Worm (Caenorhabditis elegans) whole organism, L4 larva: Measurements from ENCODE around the gene mam-2.
"Not testable (repeated sequence)": the region's sequence is repeated elsewhere in the genome, so short reads cannot be mapped to it uniquely, and the experiment has no call there.

Experiments
- F44E2.7 ChIP-seq: fragments of 200-800 bp; sonication (Bioruptor generic); IDR thresholded peaks from 2 replicates; pipeline ENCODE4 v2.1.2; 2022; ENCODE audit warnings: missing genetic modification characterization, missing compliant biosample characterization
- F49E8.2 ChIP-seq: sonication (generic microtip); optimal IDR thresholded peaks from 2 replicates; lab custom pipeline; 2016; ENCODE audit warnings: missing compliant biosample characterization, mild to moderate bottlenecking, missing genetic modification characterization, borderline replicate concordance
- R02D3.7 ChIP-seq: fragments of 150-350 bp; sonication (generic microtip); optimal IDR thresholded peaks from 3 replicates; lab custom pipeline; 2014; ENCODE audit warnings: missing biosample characterization, missing genetic modification characterization
- Y105C5A.15 ChIP-seq: fragments of 200-800 bp; sonication (Bioruptor generic); IDR thresholded peaks from 2 replicates; pipeline ENCODE4 v1.3.6; 2022; ENCODE audit warnings: missing genetic modification characterization, missing compliant biosample characterization
- Y48G9A.11 ChIP-seq: fragments of 200-800 bp; sonication (Bioruptor generic); IDR thresholded peaks from 2 replicates; pipeline ENCODE4 v1.3.6; 2022; ENCODE audit warnings: missing genetic modification reagents, missing genetic modification characterization, missing compliant biosample characterization
- Y5F2A.4 ChIP-seq: fragments of 200-800 bp; sonication (Bioruptor generic); optimal IDR thresholded peaks from 2 replicates; lab custom pipeline; 2018; ENCODE audit warnings: mild to moderate bottlenecking, missing genetic modification characterization, missing compliant biosample characterization
- attf-4 ChIP-seq: sonication (generic microtip); optimal IDR thresholded peaks from 3 replicates; lab custom pipeline; 2017; ENCODE audit warnings: missing biosample characterization, missing genetic modification characterization
- ceh-20 ChIP-seq: fragments of 200-800 bp; sonication (Bioruptor generic); IDR thresholded peaks from 2 replicates; pipeline ENCODE4 v1.3.6; 2022; ENCODE audit warnings: missing genetic modification reagents, missing genetic modification characterization, missing compliant biosample characterization
- ceh-32 ChIP-seq: sonication (generic microtip); optimal IDR thresholded peaks from 2 replicates; lab custom pipeline; 2016; ENCODE audit warnings: mild to moderate bottlenecking, missing genetic modification characterization, missing compliant biosample characterization; ENCODE audit not compliant: poor library complexity
- ceh-62 ChIP-seq: sonication (generic microtip); optimal IDR thresholded peaks from 2 replicates; lab custom pipeline; 2017; ENCODE audit warnings: missing biosample characterization, missing genetic modification characterization
- ces-1 ChIP-seq: fragments of 150-350 bp; sonication (generic microtip); optimal IDR thresholded peaks from 4 replicates; lab custom pipeline; 2014; ENCODE audit warnings: missing biosample characterization, missing genetic modification reagents, missing genetic modification characterization
- daf-12 ChIP-seq: fragments of 150-350 bp; optimal IDR thresholded peaks from 2 replicates; lab custom pipeline; 2014; ENCODE audit warnings: missing biosample characterization, missing genetic modification reagents, missing genetic modification characterization
- dmd-6 ChIP-seq: fragments of 200-800 bp; sonication (Bioruptor generic); IDR thresholded peaks from 2 replicates; pipeline ENCODE4 v1.3.6; 2022; ENCODE audit warnings: missing genetic modification reagents, missing genetic modification characterization, missing compliant biosample characterization
- egl-27 ChIP-seq: sonication (generic microtip); optimal IDR thresholded peaks from 3 replicates; lab custom pipeline; 2017; ENCODE audit warnings: missing biosample characterization, missing genetic modification reagents, missing genetic modification characterization
- fos-1 ChIP-seq: fragments of 150-350 bp; optimal IDR thresholded peaks from 2 replicates; lab custom pipeline; 2014; ENCODE audit warnings: missing biosample characterization, missing genetic modification characterization
- hmg-1.1 ChIP-seq: fragments of 200-800 bp; sonication (Bioruptor generic); IDR thresholded peaks from 2 replicates; pipeline ENCODE4 v1.3.6; 2022; ENCODE audit warnings: missing genetic modification reagents, missing genetic modification characterization, missing compliant biosample characterization
- mdl-1 ChIP-seq, 2 experiments: fragments of 150-350 bp in 1 of 2; sonication (generic microtip) in 1 of 2; optimal IDR thresholded peaks; 2 replicates each; lab custom pipeline; 2014 to 2017; ENCODE audit warnings: missing biosample characterization in 2 of 2, missing genetic modification characterization in 2 of 2
- mep-1 ChIP-seq: fragments of 150-350 bp; sonication (generic microtip); optimal IDR thresholded peaks from 3 replicates; lab custom pipeline; 2014; ENCODE audit warnings: missing biosample characterization, missing genetic modification characterization
- mes-2 ChIP-seq: sonication (generic microtip); optimal IDR thresholded peaks from 2 replicates; lab custom pipeline; 2016; ENCODE audit warnings: missing genotype, mild to moderate bottlenecking, missing genetic modification characterization, missing compliant biosample characterization; ENCODE audit not compliant: poor library complexity, severe bottlenecking
- mxl-2 ChIP-seq: fragments of 200-800 bp; sonication (Bioruptor generic); conservative IDR thresholded peaks from 2 replicates; pipeline ENCODE4 v1.3.6; 2022; ENCODE audit warnings: missing genetic modification reagents, missing genetic modification characterization, missing compliant biosample characterization
- mxl-3 ChIP-seq: fragments of 200-800 bp; sonication (Bioruptor generic); optimal IDR thresholded peaks from 2 replicates; lab custom pipeline; 2018; ENCODE audit warnings: mild to moderate bottlenecking, missing genetic modification characterization, missing compliant biosample characterization
- nhr-25 ChIP-seq: sonication (generic microtip); optimal IDR thresholded peaks from 2 replicates; lab custom pipeline; 2017; ENCODE audit warnings: missing genetic modification characterization, mild to moderate bottlenecking, missing compliant biosample characterization, antibody characterized with exemption, moderate library complexity, borderline replicate concordance; ENCODE audit not compliant: insufficient read depth
- nhr-77 ChIP-seq: fragments of 150-350 bp; optimal IDR thresholded peaks from 2 replicates; lab custom pipeline; 2014; ENCODE audit warnings: missing biosample characterization, missing genetic modification characterization
- rbr-2 ChIP-seq: sonication (generic microtip); optimal IDR thresholded peaks from 2 replicates; lab custom pipeline; 2016; ENCODE audit warnings: missing genotype, missing genetic modification characterization, missing compliant biosample characterization
- saeg-2 ChIP-seq: fragments of 200-800 bp; sonication (Bioruptor generic); IDR thresholded peaks from 2 replicates; pipeline ENCODE4 v1.3.6; 2022; ENCODE audit warnings: missing genetic modification reagents, missing genetic modification characterization, missing compliant biosample characterization
- sdz-12 ChIP-seq: fragments of 200-800 bp; sonication (Bioruptor generic); optimal IDR thresholded peaks from 2 replicates; lab custom pipeline; 2018; ENCODE audit warnings: mild to moderate bottlenecking, missing genetic modification characterization, missing compliant biosample characterization
- set-16 ChIP-seq: fragments of 200-800 bp; sonication (Bioruptor generic); IDR thresholded peaks from 2 replicates; pipeline ENCODE4 v1.3.6; 2022; ENCODE audit warnings: missing genetic modification reagents, missing genetic modification characterization, missing compliant biosample characterization
- skn-1 ChIP-seq: fragments of 150-350 bp; optimal IDR thresholded peaks from 2 replicates; lab custom pipeline; 2014; ENCODE audit warnings: missing biosample characterization, missing genetic modification characterization
- snpc-4 ChIP-seq: fragments of 150-350 bp; optimal IDR thresholded peaks from 2 replicates; lab custom pipeline; 2014; ENCODE audit warnings: missing biosample characterization, missing genetic modification characterization
- spr-3 ChIP-seq: fragments of 200-800 bp; sonication (Bioruptor generic); optimal IDR thresholded peaks from 2 replicates; lab custom pipeline; 2018; ENCODE audit warnings: mild to moderate bottlenecking, missing genetic modification characterization, missing compliant biosample characterization
- tag-97 ChIP-seq: fragments of 200-800 bp; sonication (Bioruptor generic); IDR thresholded peaks from 2 replicates; pipeline ENCODE4 v1.3.6; 2022; ENCODE audit warnings: missing genetic modification characterization, missing compliant biosample characterization
- unc-39 ChIP-seq: sonication (generic microtip); optimal IDR thresholded peaks from 2 replicates; lab custom pipeline; 2017; ENCODE audit warnings: missing biosample characterization, missing genetic modification characterization
- unc-62 ChIP-seq, 3 experiments: fragments of 150-350 bp in 1 of 3; sonication (generic microtip); optimal IDR thresholded peaks in 2 of 3; peaks in 1 of 3; 1 replicate in 1 of 3; 2 replicates in 2 of 3; lab custom pipeline; 2014 to 2017; ENCODE audit warnings: missing biosample characterization in 3 of 3, missing genetic modification characterization in 3 of 3, missing genetic modification reagents in 3 of 3, missing genotype in 1 of 3
- zfp-2 ChIP-seq: sonication (generic microtip); optimal IDR thresholded peaks from 2 replicates; lab custom pipeline; 2016; ENCODE audit warnings: mild to moderate bottlenecking, missing genetic modification characterization, missing compliant biosample characterization
- zfp-3 ChIP-seq: fragments of 200-800 bp; sonication (Bioruptor generic); conservative IDR thresholded peaks from 2 replicates; pipeline ENCODE4 v1.3.6; 2022; ENCODE audit warnings: missing genetic modification reagents, missing genetic modification characterization, missing compliant biosample characterization
- zip-11 ChIP-seq: fragments of 200-800 bp; sonication (Bioruptor generic); IDR thresholded peaks from 2 replicates; pipeline ENCODE4 v1.3.6; 2022; ENCODE audit warnings: missing genetic modification characterization, missing compliant biosample characterization
- ztf-7 ChIP-seq: fragments of 150-350 bp; optimal IDR thresholded peaks from 2 replicates; lab custom pipeline; 2014; ENCODE audit warnings: missing biosample characterization, missing genetic modification characterization

Gene mam-2

DNA sequence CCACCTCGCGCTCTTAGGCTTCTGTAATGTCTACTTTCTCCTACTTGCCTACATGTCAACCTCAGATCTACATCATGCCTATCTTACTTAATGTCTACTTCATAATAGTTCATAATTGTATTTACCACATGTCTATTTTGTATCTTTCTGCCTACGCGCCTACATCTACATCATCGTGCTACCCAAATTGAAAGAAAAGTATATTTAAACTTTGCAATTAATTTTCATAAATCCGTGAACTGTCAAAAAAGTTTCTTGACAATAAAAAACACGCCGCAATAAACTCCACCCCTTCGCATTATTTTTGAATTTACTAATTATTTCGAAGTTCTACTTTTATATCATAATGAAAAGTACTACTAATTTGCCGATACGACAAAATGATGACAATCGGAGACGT lies 40.0 kb downstream of the mam-2 start, which contains the start of gene F44D12.8:
Gene F44D12.8 (plus strand): TSS at position 301 of the 400 bp plus-strand sequence.
- TF ChIP-seq snpc-4 (tag; lab: Kevin White, UChicago) (no peak), set-16 (no peak), mes-2 (tag; lab: Kevin White, UChicago) (no peak), ces-1 (GFP tag; lab: Kevin White, UChicago) (no peak), egl-27 (tag; lab: Kevin White, UChicago) (no peak), ceh-62 (tag; lab: Kevin White, UChicago) (no peak), nhr-77 (tag; lab: Kevin White, UChicago) (no peak), Y5F2A.4 (GFP tag; lab: Kevin White, UChicago) (no peak), unc-39 (tag; lab: Kevin White, UChicago) (no peak), ztf-7 (no peak), mep-1 (tag; lab: Kevin White, UChicago) (no peak), attf-4 (tag; lab: Kevin White, UChicago) (no peak), zfp-3 (GFP tag; lab: Robert Waterston, UW) (no peak), sdz-12 (GFP tag; lab: Kevin White, UChicago) (no peak)

DNA sequence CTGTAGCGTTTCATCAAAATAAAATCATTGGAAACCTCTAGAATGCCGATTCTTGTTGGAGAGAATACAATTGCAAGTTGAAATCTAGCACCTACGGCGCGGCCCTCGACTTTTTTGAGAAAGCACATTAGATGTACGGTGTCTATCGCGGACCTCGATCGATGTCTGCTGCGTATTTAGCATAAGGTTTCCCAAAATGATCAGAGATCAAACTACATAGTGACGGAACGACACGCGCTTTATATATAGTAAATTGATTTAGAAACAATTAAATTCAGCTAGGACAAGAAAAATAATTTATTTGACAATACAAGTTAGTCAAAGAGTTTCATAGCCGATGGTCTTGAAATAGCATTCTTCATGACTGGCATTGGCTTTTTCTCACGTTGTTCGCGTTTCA lies 43.1 kb downstream of the mam-2 start:
- TF ChIP-seq zfp-2 (tag; lab: Kevin White, UChicago): no peak
- TF ChIP-seq mxl-3 (GFP tag; lab: Kevin White, UChicago): no peak
- no peak for TF ChIP-seq zip-11 (GFP tag; lab: Robert Waterston, UW)

DNA sequence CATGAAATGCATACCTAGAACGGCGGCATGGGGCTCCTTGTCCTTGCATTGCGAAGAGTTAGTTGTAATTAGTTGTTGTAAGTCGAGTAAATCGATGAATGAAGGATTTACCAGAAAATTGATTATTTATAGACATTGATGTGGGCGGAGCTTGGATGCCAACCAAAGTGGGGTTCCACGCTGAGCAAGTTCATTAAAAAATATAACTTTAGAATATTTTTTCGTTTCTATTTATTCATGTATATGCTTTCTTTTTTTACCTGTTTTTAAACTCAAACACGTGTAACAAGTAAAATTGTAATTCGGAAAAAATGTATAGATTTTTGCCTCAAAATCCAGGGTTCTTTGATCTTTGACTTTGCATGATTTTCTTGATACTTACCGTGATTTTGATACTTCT lies 44.6 kb downstream of the mam-2 start, which contains the start of gene gipc-2:
Gene gipc-2 (minus strand): TSS at position 101 of the 400 bp plus-strand sequence.
- no peak for TF ChIP-seq mxl-2
- TF ChIP-seq spr-3: no peak
- TF ChIP-seq F49E8.2 (tag; lab: Kevin White, UChicago): no peak
- TF ChIP-seq hmg-1.1 (GFP tag; lab: Robert Waterston, UW): no peak
- TF ChIP-seq Y105C5A.15 (GFP tag; lab: Robert Waterston, UW): no peak
- no peak for TF ChIP-seq saeg-2
- no peak for TF ChIP-seq ceh-32 (tag; lab: Kevin White, UChicago)
- TF ChIP-seq, all 104 proteins: peak for 0

ce11 chrIV:10028779-10029178 lies 45.8 kb downstream of the mam-2 start, which contains the start of the genes F44D12.16 and msd-2:
Gene F44D12.16 (plus strand): TSS chrIV:10029079.
Gene msd-2 (plus strand): TSS chrIV:10029083.
- TF ChIP-seq ceh-32 (tag; lab: Kevin White, UChicago); tag-97 (GFP tag; lab: Robert Waterston, UW); ceh-62 (tag; lab: Kevin White, UChicago): not testable (repeated sequence)

ce11 chrIV:10033053-10033452 lies 50.1 kb downstream of the mam-2 start, which contains the start of gene F44D12.6:
Gene F44D12.6 (plus strand): TSS chrIV:10033353.
- TF ChIP-seq mxl-3 (GFP tag; lab: Kevin White, UChicago) (no peak), rbr-2 (tag; lab: Kevin White, UChicago) (no peak), mxl-2 (no peak), nhr-25 (tag; lab: Kevin White, UChicago) (no peak), skn-1 (tag; lab: Kevin White, UChicago) (no peak), R02D3.7 (tag; lab: Kevin White, UChicago) (no peak)

DNA sequence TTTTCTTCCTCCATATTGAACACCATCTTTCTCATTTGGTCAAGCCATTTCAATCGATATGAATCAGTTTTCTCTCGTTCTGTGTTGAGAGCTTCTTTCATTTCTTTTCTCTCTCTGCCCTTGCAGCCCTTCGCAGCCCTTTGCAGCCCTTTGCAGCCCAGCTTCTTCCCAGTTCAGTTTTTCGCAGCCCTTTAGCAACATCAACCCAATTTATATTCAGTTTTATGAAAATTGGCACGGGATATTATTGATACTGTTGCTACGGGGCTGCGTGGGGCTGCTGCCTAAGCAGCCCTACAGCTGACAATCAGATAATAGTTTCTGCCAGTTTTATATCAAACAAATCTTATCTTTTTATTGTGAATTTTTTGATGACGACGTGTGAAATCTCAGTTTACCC lies 54.0 kb downstream of the mam-2 start, which contains the start of gene F44D12.10:
Gene F44D12.10 (minus strand): TSS at position 101 of the 400 bp plus-strand sequence.
- no peak for TF ChIP-seq F44E2.7 (GFP tag; lab: Robert Waterston, UW)
- TF ChIP-seq unc-62 (GFP tag; optimal IDR thresholded peaks at IDR 0.05 in 1 of 2; lab: Kevin White, UChicago): no peak
- TF ChIP-seq unc-62 (tag; optimal IDR thresholded peaks at IDR 0.05; lab: Kevin White, UChicago): no peak
- TF ChIP-seq fos-1 (tag; lab: Kevin White, UChicago): no peak
- TF ChIP-seq ceh-20: no peak
- no peak for TF ChIP-seq mep-1 (tag; lab: Kevin White, UChicago)
- TF ChIP-seq daf-12: no peak
- TF ChIP-seq saeg-2: no peak
- TF ChIP-seq nhr-77 (tag; lab: Kevin White, UChicago): no peak
- no peak for TF ChIP-seq mdl-1 (tag; optimal IDR thresholded peaks at IDR 0.05; lab: Kevin White, UChicago)
- TF ChIP-seq Y48G9A.11 (GFP tag; lab: Robert Waterston, UW): no peak
- no peak for TF ChIP-seq dmd-6 (GFP tag; lab: Robert Waterston, UW)
